Fruit fly (Drosophila melanogaster) whole organism, embryonic: Measurements from ENCODE around the gene PIG-Q.

Experiments
- CG4328 ChIP-seq: fragments of 200-800 bp; sonication (Bioruptor generic); optimal IDR thresholded peaks from 3 replicates; lab custom pipeline; 2017; ENCODE audit warnings: missing biosample characterization, missing genetic modification reagents, missing genetic modification characterization
- CG6791 ChIP-seq: fragments of 200-800 bp; sonication (Bioruptor generic); IDR thresholded peaks from 3 replicates; pipeline ENCODE4 v1.3.6; 2022; ENCODE audit warnings: missing biosample characterization, missing genetic modification characterization; ENCODE audit not compliant: partially characterized antibody
- CG8089 ChIP-seq: fragments of 200-800 bp; sonication (Bioruptor generic); optimal IDR thresholded peaks from 3 replicates; lab custom pipeline; 2016; ENCODE audit warnings: missing biosample characterization, missing genetic modification characterization
- CG9797 ChIP-seq: fragments of 200-800 bp; sonication (Bioruptor generic); optimal IDR thresholded peaks from 3 replicates; lab custom pipeline; 2018; ENCODE audit warnings: missing biosample characterization, mild to moderate bottlenecking, missing genetic modification characterization
- Ssrp ChIP-seq: fragments of 200-800 bp; sonication (Bioruptor generic); optimal IDR thresholded peaks from 2 replicates; lab custom pipeline; 2018; ENCODE audit warnings: missing biosample characterization, mild to moderate bottlenecking, missing genetic modification characterization, moderate library complexity
- amos ChIP-seq: fragments of 200-800 bp; sonication (Bioruptor generic); IDR thresholded peaks from 2 replicates; pipeline ENCODE4 v1.3.6; 2022; ENCODE audit warnings: missing biosample characterization, missing genetic modification characterization; ENCODE audit not compliant: partially characterized antibody
- bcd ChIP-seq: fragments of 200-800 bp; sonication (Bioruptor generic); optimal IDR thresholded peaks from 2 replicates; lab custom pipeline; 2017; ENCODE audit warnings: missing biosample characterization, mild to moderate bottlenecking, missing genetic modification characterization
- chif ChIP-seq, 2 experiments: fragments of 200-800 bp; sonication (Bioruptor generic); optimal IDR thresholded peaks; 3 replicates each; lab custom pipeline; 2016; ENCODE audit warnings: missing biosample characterization in 2 of 2, missing genetic modification characterization in 2 of 2
- dysf ChIP-seq: fragments of 200-800 bp; sonication (Bioruptor generic); IDR thresholded peaks from 3 replicates; pipeline ENCODE4 v1.3.6; 2022; ENCODE audit warnings: missing biosample characterization, missing genetic modification characterization
- sens ChIP-seq: fragments of 200-800 bp; sonication (Bioruptor generic); peaks from one replicate; lab custom pipeline; 2016; ENCODE audit warnings: missing biosample characterization, missing genetic modification characterization
- tgo ChIP-seq: fragments of 200-800 bp; sonication (Bioruptor generic); IDR thresholded peaks from 3 replicates; pipeline ENCODE4 v1.3.6; 2022; ENCODE audit warnings: missing biosample characterization, missing genetic modification characterization
- ttk ChIP-seq: fragments of 200-800 bp; sonication (Bioruptor generic); IDR thresholded peaks from 2 replicates; pipeline ENCODE4 v2.1.2; 2022; ENCODE audit warnings: missing biosample characterization, missing genetic modification characterization

- no peak for TF ChIP-seq bcd (GFP tag; lab: Kevin White, UChicago)
- no peak for TF ChIP-seq CG8089 (GFP tag; lab: Kevin White, UChicago)
- no peak for TF ChIP-seq CG4328
- TF ChIP-seq chif (GFP tag; optimal IDR thresholded peaks at IDR 0.05; lab: Kevin White, UChicago), result no peak
- no peak for TF ChIP-seq dysf (GFP tag; lab: Robert Waterston, UW)
- TF ChIP-seq sens (GFP tag; lab: Kevin White, UChicago), result no peak
- no peak for TF ChIP-seq CG6791 (GFP tag; lab: Robert Waterston, UW)
- no peak for TF ChIP-seq tgo
- no peak for TF ChIP-seq amos (GFP tag; lab: Robert Waterston, UW)
- no peak for TF ChIP-seq CG9797 (GFP tag; lab: Kevin White, UChicago)
- TF ChIP-seq ttk (GFP tag; lab: Robert Waterston, UW), result no peak
- TF ChIP-seq Ssrp (tag; lab: Kevin White, UChicago), result no peak
Observed at dm6 chrX:16406083-16406482, 47.1 kb downstream of the PIG-Q start.
